Worm (Caenorhabditis elegans): ENCODE measurements around the gene F31D4.2.

- no peak for TF ChIP-seq ets-7 (tag; optimal IDR thresholded peaks at IDR 0.05)
- no peak for TF ChIP-seq ama-1 (optimal IDR thresholded peaks at IDR 0.05)
- TF ChIP-seq ceh-36 (tag; optimal IDR thresholded peaks at IDR 0.05) = no peak
- TF ChIP-seq hmbx-1 (tag; optimal IDR thresholded peaks at IDR 0.05) = no peak
- no peak for TF ChIP-seq hmg-4 (GFP tag; optimal IDR thresholded peaks at IDR 0.05)
Measured at ce11 chrV:20828820-20829219, 16.5 kb downstream of the F31D4.2 start, which contains the start of gene sbt-1.

All from whole organism, early embryonic.